Fruit fly (Drosophila melanogaster): ENCODE data around the gene CG12012.

CG12012 gene

DNA sequence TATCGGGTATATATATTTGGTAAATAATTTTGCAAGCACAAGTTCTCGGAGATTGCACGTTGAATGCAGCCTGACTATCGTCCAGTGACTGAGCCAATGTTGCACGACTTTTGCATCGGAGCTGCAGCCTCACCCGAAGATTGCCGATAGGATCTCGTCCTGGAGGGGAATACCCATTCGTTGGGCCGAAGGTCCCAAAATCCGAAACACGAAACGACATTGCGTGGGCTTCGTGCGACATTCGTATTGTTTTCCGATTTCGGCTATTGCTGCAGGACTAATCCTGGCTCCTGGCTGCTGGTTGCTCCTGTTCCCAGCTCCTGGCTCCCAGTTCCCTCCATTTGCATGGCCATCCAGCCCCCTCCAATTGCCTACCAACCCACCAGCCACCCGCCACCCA, 48.3 kb downstream of the CG12012 start, which contains the start of gene sty:
sty (minus strand) TSS at position 90 of the 400 bp plus-strand sequence.
- no peak for TF ChIP-seq Dif (GFP tag; optimal IDR thresholded peaks at IDR 0.05; ENCODE audit: partially characterized antibody)
- no peak for TF ChIP-seq ey (GFP tag; optimal IDR thresholded peaks at IDR 0.05)
- TF ChIP-seq CrebA (GFP tag; optimal IDR thresholded peaks at IDR 0.05; ENCODE audit: borderline replicate concordance): no peak
- TF ChIP-seq Myc (optimal IDR thresholded peaks at IDR 0.05): no peak
- no peak for TF ChIP-seq Sp1 (GFP tag; optimal IDR thresholded peaks at IDR 0.05)
- TF ChIP-seq brk (GFP tag; optimal IDR thresholded peaks at IDR 0.05): no peak
- TF ChIP-seq rgr (GFP tag; optimal IDR thresholded peaks at IDR 0.05): no peak
- no peak for TF ChIP-seq Jra (GFP tag; optimal IDR thresholded peaks at IDR 0.05)
- TF ChIP-seq Mio (GFP tag; optimal IDR thresholded peaks at IDR 0.05): no peak
- no peak for TF ChIP-seq CG9705 (GFP tag; optimal IDR thresholded peaks at IDR 0.05)
- TF ChIP-seq tai (GFP tag; optimal IDR thresholded peaks at IDR 0.05): no peak
- no peak for TF ChIP-seq lola (GFP tag; optimal IDR thresholded peaks at IDR 0.05)

DNA sequence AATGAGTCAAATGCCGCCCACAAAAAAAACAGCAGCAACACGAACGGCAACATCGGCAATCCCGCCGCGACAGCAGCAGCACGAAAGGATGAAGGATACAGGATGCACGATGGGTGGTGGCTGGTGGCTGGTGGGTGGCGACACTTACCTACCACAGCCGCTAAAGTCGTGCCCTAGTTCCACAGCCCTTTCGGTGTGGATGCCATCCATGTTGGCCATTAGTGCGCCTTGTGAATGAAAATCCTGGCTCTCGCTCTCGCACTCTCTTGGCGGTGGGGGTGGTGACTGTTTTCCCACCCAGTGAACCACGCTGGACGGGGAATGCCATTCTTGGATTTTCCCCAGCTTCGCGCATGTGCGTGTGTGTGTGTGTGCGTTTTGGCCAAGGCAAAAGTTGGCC, 50.5 kb downstream of the CG12012 start:
- TF ChIP-seq lola (GFP tag; optimal IDR thresholded peaks at IDR 0.05) (no peak), psq (GFP tag; optimal IDR thresholded peaks at IDR 0.05) (no peak), Myc (optimal IDR thresholded peaks at IDR 0.05) (no peak), Dfd (GFP tag; optimal IDR thresholded peaks at IDR 0.05) (no peak), Sp1 (GFP tag; optimal IDR thresholded peaks at IDR 0.05) (no peak), sage (GFP tag; optimal IDR thresholded peaks at IDR 0.05) (no peak), Hr83 (GFP tag; optimal IDR thresholded peaks at IDR 0.05; ENCODE audit: poor library complexity, severe bottlenecking) (no peak), N (GFP tag; optimal IDR thresholded peaks at IDR 0.05) (no peak), br (GFP tag; optimal IDR thresholded peaks at IDR 0.05) (no peak), usp (GFP tag; optimal IDR thresholded peaks at IDR 0.05) (no peak), Hr78 (GFP tag; optimal IDR thresholded peaks at IDR 0.05) (no peak), sv (GFP tag; optimal IDR thresholded peaks at IDR 0.05) (no peak), GATAd (GFP tag; optimal IDR thresholded peaks at IDR 0.05) (no peak), dsf (GFP tag; optimal IDR thresholded peaks at IDR 0.05; ENCODE audit: borderline replicate concordance) (no peak), CG9705 (GFP tag; optimal IDR thresholded peaks at IDR 0.05) (no peak), ey (GFP tag; optimal IDR thresholded peaks at IDR 0.05) (no peak)
